Worm (Caenorhabditis elegans): ENCODE data around the gene srbc-66.

- TF ChIP-seq pqm-1 (tag; optimal IDR thresholded peaks at IDR 0.05) (no peak), ZK546.5 (tag; optimal IDR thresholded peaks at IDR 0.05) (no peak), unc-39 (tag; optimal IDR thresholded peaks at IDR 0.05) (no peak), nhr-28 (tag; optimal IDR thresholded peaks at IDR 0.05) (no peak), nhr-11 (tag; optimal IDR thresholded peaks at IDR 0.05) (no peak), egl-5 (tag; optimal IDR thresholded peaks at IDR 0.05) (no peak), lin-39 (tag; optimal IDR thresholded peaks at IDR 0.05) (no peak), snpc-4 (tag; optimal IDR thresholded peaks at IDR 0.05) (no peak), zag-1 (tag; optimal IDR thresholded peaks at IDR 0.05) (no peak)
Observed at ce11 chrV:3551765-3552164, 21.3 kb downstream of the srbc-66 start, which contains the start of gene grl-28.

Measured in whole organism, L3 larva.